Fruit fly (Drosophila melanogaster) whole organism, wandering third instar larva: ENCODE measurements around the gene Kr-h2.

ENCODE experiments used
- CG32264 ChIP-seq: fragments of 200-800 bp; sonication (Bioruptor generic); optimal IDR thresholded peaks from 2 replicates; lab custom pipeline; 2016; ENCODE audit warnings: missing biosample characterization, missing genetic modification characterization
- CG9705 ChIP-seq: fragments of 200-800 bp; sonication (Bioruptor generic); optimal IDR thresholded peaks from 2 replicates; lab custom pipeline; 2018; ENCODE audit warnings: missing biosample characterization, mild to moderate bottlenecking, missing genetic modification characterization
- CrebA ChIP-seq: fragments of 200-800 bp; sonication (Bioruptor generic); optimal IDR thresholded peaks from 2 replicates; lab custom pipeline; 2016; ENCODE audit warnings: missing biosample characterization, mild to moderate bottlenecking, missing genetic modification characterization, borderline replicate concordance
- Dif ChIP-seq: fragments of 200-275, 200-300 bp; sonication (Bioruptor generic); optimal IDR thresholded peaks from 2 replicates; lab custom pipeline; 2018; ENCODE audit warnings: missing biosample characterization, missing genetic modification characterization; ENCODE audit not compliant: partially characterized antibody
- GATAd ChIP-seq: sonication (Bioruptor generic); optimal IDR thresholded peaks from 2 replicates; lab custom pipeline; 2016; ENCODE audit warnings: missing biosample characterization, missing genetic modification characterization
- HLH106 ChIP-seq: fragments of 200-800 bp; optimal IDR thresholded peaks from 3 replicates; lab custom pipeline; 2019; ENCODE audit warnings: missing biosample characterization, mild to moderate bottlenecking, missing genetic modification characterization, moderate library complexity
- Hr78 ChIP-seq: fragments of >200 bp; optimal IDR thresholded peaks from 2 replicates; lab custom pipeline; 2017; ENCODE audit warnings: missing biosample characterization, missing genetic modification characterization
- Hr83 ChIP-seq: fragments of 200-300 bp; sonication (Bioruptor generic); optimal IDR thresholded peaks from 2 replicates; lab custom pipeline; 2016; ENCODE audit warnings: missing biosample characterization, mild to moderate bottlenecking, missing genetic modification characterization, moderate library complexity; ENCODE audit not compliant: poor library complexity, severe bottlenecking
- Mio ChIP-seq: sonication (Bioruptor generic); optimal IDR thresholded peaks from 2 replicates; lab custom pipeline; 2016; ENCODE audit warnings: missing biosample characterization, missing genetic modification characterization
- Myc ChIP-seq: fragments of >200 bp; optimal IDR thresholded peaks from 2 replicates; lab custom pipeline; 2017
- N ChIP-seq: fragments of >200 bp; optimal IDR thresholded peaks from 2 replicates; lab custom pipeline; 2018; ENCODE audit warnings: missing biosample characterization, missing external identifiers, missing genetic modification characterization
- OdsH ChIP-seq: fragments of 200-800 bp; sonication (Bioruptor generic); optimal IDR thresholded peaks from 2 replicates; lab custom pipeline; 2016; ENCODE audit warnings: missing biosample characterization, mild to moderate bottlenecking, missing genetic modification characterization
- Rel ChIP-seq, 2 experiments: fragments of 200-800 bp; sonication (Bioruptor generic) in 1 of 2; optimal IDR thresholded peaks; 2 replicates in 1 of 2; 3 replicates in 1 of 2; lab custom pipeline; 2016 to 2019; ENCODE audit warnings: mild to moderate bottlenecking in 2 of 2, missing biosample characterization in 2 of 2, missing genetic modification characterization in 2 of 2, moderate library complexity in 1 of 2
- Sp1 ChIP-seq: fragments of 200-800 bp; sonication (Bioruptor generic); optimal IDR thresholded peaks from 3 replicates; lab custom pipeline; 2019; ENCODE audit warnings: missing biosample characterization, mild to moderate bottlenecking, missing genetic modification characterization, moderate library complexity
- br ChIP-seq: fragments of 200-800 bp; sonication (Bioruptor generic); optimal IDR thresholded peaks from 2 replicates; lab custom pipeline; 2016; ENCODE audit warnings: missing biosample characterization, missing genetic modification characterization
- brk ChIP-seq: fragments of 200-800 bp; sonication (Bioruptor generic); optimal IDR thresholded peaks from 2 replicates; lab custom pipeline; 2016; ENCODE audit warnings: missing biosample characterization, mild to moderate bottlenecking, missing genetic modification characterization
- dl ChIP-seq, 2 experiments: fragments of 175-275, 200-275 bp in 1 of 2; fragments of 200-275 bp in 1 of 2; sonication (Bioruptor generic); optimal IDR thresholded peaks; lab custom pipeline; 2018; ENCODE audit warnings: mild to moderate bottlenecking in 2 of 2, missing biosample characterization in 2 of 2, missing genetic modification characterization in 2 of 2, moderate library complexity in 2 of 2; ENCODE audit not compliant: partially characterized antibody in 2 of 2, insufficient read depth in 1 of 2
- dmrt93B ChIP-seq: fragments of 200-800 bp; sonication (Bioruptor generic); optimal IDR thresholded peaks from 2 replicates; lab custom pipeline; 2018; ENCODE audit warnings: missing biosample characterization, mild to moderate bottlenecking, missing genetic modification characterization
- dsf ChIP-seq: sonication (Bioruptor generic); optimal IDR thresholded peaks from 2 replicates; lab custom pipeline; 2016; ENCODE audit warnings: missing biosample characterization, missing genetic modification characterization, borderline replicate concordance
- ey ChIP-seq: fragments of 200-800 bp; sonication (Bioruptor generic); optimal IDR thresholded peaks from 2 replicates; lab custom pipeline; 2016; ENCODE audit warnings: missing biosample characterization, missing genetic modification characterization
- foxo ChIP-seq, 2 experiments: fragments of 200-800 bp; sonication (Bioruptor generic); optimal IDR thresholded peaks; 2 replicates in 1 of 2; 3 replicates in 1 of 2; lab custom pipeline; 2016 to 2017; ENCODE audit warnings: missing biosample characterization in 2 of 2, missing genetic modification characterization in 2 of 2
- fru ChIP-seq: fragments of 200-800 bp; sonication (Bioruptor generic); optimal IDR thresholded peaks from 3 replicates; lab custom pipeline; 2016; ENCODE audit warnings: missing biosample characterization, mild to moderate bottlenecking, missing genetic modification characterization
- h ChIP-seq: fragments of 200-800 bp; sonication (Bioruptor generic); optimal IDR thresholded peaks from 3 replicates; lab custom pipeline; 2016; ENCODE audit warnings: missing biosample characterization, mild to moderate bottlenecking, missing genetic modification characterization
- lola ChIP-seq: fragments of >200 bp; optimal IDR thresholded peaks from 2 replicates; lab custom pipeline; 2017; ENCODE audit warnings: missing biosample characterization, missing genetic modification characterization
- pan ChIP-seq: fragments of >200 bp; optimal IDR thresholded peaks from 2 replicates; lab custom pipeline; 2017
- psq ChIP-seq: fragments of 200-800 bp; sonication (Bioruptor generic); optimal IDR thresholded peaks from 3 replicates; lab custom pipeline; 2017; ENCODE audit warnings: missing biosample characterization, mild to moderate bottlenecking, missing genetic modification characterization, moderate library complexity
- rgr ChIP-seq: fragments of 200-800 bp; sonication (Bioruptor generic); optimal IDR thresholded peaks from 3 replicates; lab custom pipeline; 2016; ENCODE audit warnings: missing biosample characterization, mild to moderate bottlenecking, missing genetic modification characterization
- sage ChIP-seq: fragments of 200-800 bp; sonication (Bioruptor generic); optimal IDR thresholded peaks from 2 replicates; lab custom pipeline; 2016; ENCODE audit warnings: missing biosample characterization, mild to moderate bottlenecking, missing genetic modification characterization
- sv ChIP-seq: fragments of 200-800 bp; sonication (Bioruptor generic); optimal IDR thresholded peaks from 3 replicates; lab custom pipeline; 2016; ENCODE audit warnings: missing biosample characterization, missing genetic modification characterization
- tai ChIP-seq: sonication (Bioruptor generic); optimal IDR thresholded peaks from 2 replicates; lab custom pipeline; 2016; ENCODE audit warnings: missing biosample characterization, missing genetic modification characterization
- usp ChIP-seq: fragments of >200 bp; optimal IDR thresholded peaks from 2 replicates; lab custom pipeline; 2017; ENCODE audit warnings: missing biosample characterization, missing genetic modification characterization
- woc ChIP-seq: sonication (Bioruptor generic); optimal IDR thresholded peaks from 2 replicates; lab custom pipeline; 2016; ENCODE audit warnings: missing biosample characterization, mild to moderate bottlenecking, missing genetic modification characterization

Gene Kr-h2

dm6 chr2L:6053874-6054469, 16.8 kb upstream of the Kr-h2 start, which contains the start of gene CG13995:
TSS of gene CG13995 (plus strand) at chr2L:6054302.
- TF ChIP-seq Dif (GFP tag; lab: Kevin White, UChicago) (peak; percentile 33), lola (GFP tag; lab: Kevin White, UChicago) (no peak), GATAd (no peak)

dm6 chr2L:6060210-6060609, 10.6 kb upstream of the Kr-h2 start, which contains the start of gene CG34180:
TSS of gene CG34180 (plus strand) at chr2L:6060510.
- TF ChIP-seq br (GFP tag; lab: Kevin White, UChicago) (no peak), Hr83 (GFP tag; lab: Kevin White, UChicago) (no peak), usp (GFP tag; lab: Kevin White, UChicago) (no peak), woc (GFP tag; lab: Kevin White, UChicago) (no peak), tai (GFP tag; lab: Kevin White, UChicago) (no peak), sv (GFP tag; lab: Kevin White, UChicago) (no peak), ey (GFP tag; lab: Kevin White, UChicago) (no peak), dmrt93B (GFP tag; lab: Kevin White, UChicago) (no peak), Myc (lab: Kevin White, UChicago) (no peak), Hr78 (no peak), pan (no peak), dsf (GFP tag; lab: Kevin White, UChicago) (no peak), fru (GFP tag; lab: Kevin White, UChicago) (no peak), Rel (GFP tag; optimal IDR thresholded peaks at IDR 0.05; lab: Kevin White, UChicago) (no peak), Rel (tag; optimal IDR thresholded peaks at IDR 0.05; lab: Kevin White, UChicago) (no peak), dl (GFP tag; optimal IDR thresholded peaks at IDR 0.05; lab: Kevin White, UChicago; ENCODE audit: insufficient read depth in 1 of 2, partially characterized antibody in 2 of 2) (no peak), h (no peak), psq (no peak), HLH106 (tag; lab: Kevin White, UChicago) (no peak), CrebA (GFP tag; lab: Kevin White, UChicago) (no peak)

- peak; percentile 3 for TF ChIP-seq OdsH (GFP tag; lab: Kevin White, UChicago)
- no peak for TF ChIP-seq Myc (lab: Kevin White, UChicago)
- TF ChIP-seq brk, result no peak
- no peak for TF ChIP-seq tai (GFP tag; lab: Kevin White, UChicago)
- TF ChIP-seq rgr (GFP tag; lab: Kevin White, UChicago), result peak; percentile 81
- TF ChIP-seq psq, result peak; percentile 51
- TF ChIP-seq CG9705 (GFP tag; lab: Kevin White, UChicago), result peak; percentile 71
- no peak for TF ChIP-seq GATAd
- peak; percentile 83 for TF ChIP-seq woc (GFP tag; lab: Kevin White, UChicago)
- TF ChIP-seq fru (GFP tag; lab: Kevin White, UChicago), result peak; percentile 81
- TF ChIP-seq N (GFP tag; lab: Kevin White, UChicago), result peak; percentile 63
- TF ChIP-seq sage, result no peak
- TF ChIP-seq HLH106 (tag; lab: Kevin White, UChicago), result peak; percentile 82
- TF ChIP-seq dmrt93B (GFP tag; lab: Kevin White, UChicago), result peak; percentile 63
- peak in 1 of 2 experiments; percentile 87 for TF ChIP-seq foxo (GFP tag; optimal IDR thresholded peaks at IDR 0.05; lab: Kevin White, UChicago)
- TF ChIP-seq sv (GFP tag; lab: Kevin White, UChicago), result peak; percentile 50
- TF ChIP-seq ey (GFP tag; lab: Kevin White, UChicago), result peak; percentile 64
- TF ChIP-seq Hr83 (GFP tag; lab: Kevin White, UChicago), result peak; percentile 58
- TF ChIP-seq Dif (GFP tag; lab: Kevin White, UChicago), result no peak
- TF ChIP-seq Rel (GFP tag; optimal IDR thresholded peaks at IDR 0.05; lab: Kevin White, UChicago), result no peak
- TF ChIP-seq Rel (tag; optimal IDR thresholded peaks at IDR 0.05; lab: Kevin White, UChicago), result peak; percentile 66
- peak; percentile 3 for TF ChIP-seq Hr78
- TF ChIP-seq h, result peak; percentile 84
- peak; percentile 66 for TF ChIP-seq Sp1 (GFP tag; lab: Kevin White, UChicago)
- no peak for TF ChIP-seq Mio
- peak; percentile 53 for TF ChIP-seq CG32264 (GFP tag; lab: Kevin White, UChicago)
These were observed 8.3 kb upstream of the Kr-h2 start, which contains the start of the genes ND-51 and CG13994 for dm6 chr2L:6062382-6063082. TSS of gene ND-51 (minus strand) at chr2L:6062757. TSS of gene CG13994 (plus strand) at chr2L:6062989.
